Worm (Caenorhabditis elegans): Measurements from ENCODE around the gene Y57G11C.36.

The Y57G11C.36 gene

ce11 chrIV:14729272-14729671 lies 44.3 kb downstream of the Y57G11C.36 start:
- no peak for TF ChIP-seq jun-1 (tag; optimal IDR thresholded peaks at IDR 0.05)
- TF ChIP-seq hlh-30 (tag; optimal IDR thresholded peaks at IDR 0.05; ENCODE audit: insufficient read depth), result peak; percentile 0

ce11 chrIV:14728225-14728624 lies 45.4 kb downstream of the Y57G11C.36 start, which contains the start of gene Y57G11C.42:
TSS of gene Y57G11C.42 (plus strand) at chrIV:14728525.
- TF ChIP-seq ctbp-1 (GFP tag; IDR thresholded peaks at IDR 0.05) (no peak), ceh-44 (GFP tag; IDR thresholded peaks at IDR 0.05) (no peak), attf-4 (tag; optimal IDR thresholded peaks at IDR 0.05) (no peak), mdl-1 (tag; optimal IDR thresholded peaks at IDR 0.05) (no peak), dve-1 (tag; optimal IDR thresholded peaks at IDR 0.05; ENCODE audit: insufficient read depth) (no peak), tag-97 (GFP tag; IDR thresholded peaks at IDR 0.05) (no peak), fkh-10 (GFP tag; optimal IDR thresholded peaks at IDR 0.05) (no peak)
